Worm (Caenorhabditis elegans) whole organism, L2 larva: ENCODE measurements around the gene nipi-4.

Experiments
- C34F6.9 ChIP-seq: fragments of 150-350 bp; optimal IDR thresholded peaks from 2 replicates; lab custom pipeline; 2014; ENCODE audit warnings: missing biosample characterization, missing genetic modification characterization
- F13H6.1 ChIP-seq: sonication (generic microtip); optimal IDR thresholded peaks from 2 replicates; lab custom pipeline; 2016; ENCODE audit warnings: missing genetic modification characterization, missing compliant biosample characterization
- Y55F3AM.14 ChIP-seq: fragments of 200-800 bp; sonication (Bioruptor generic); optimal IDR thresholded peaks from 2 replicates; lab custom pipeline; 2018; ENCODE audit warnings: mild to moderate bottlenecking, missing genetic modification characterization, missing compliant biosample characterization
- ZK546.5 ChIP-seq: sonication (generic microtip); optimal IDR thresholded peaks from 2 replicates; lab custom pipeline; 2017; ENCODE audit warnings: missing biosample characterization, missing genetic modification characterization
- alr-1 ChIP-seq: fragments of 150-350 bp; optimal IDR thresholded peaks from 2 replicates; lab custom pipeline; 2014; ENCODE audit warnings: missing biosample characterization, missing genetic modification characterization
- aly-2 ChIP-seq: fragments of 150-350 bp; optimal IDR thresholded peaks from 2 replicates; lab custom pipeline; 2014; ENCODE audit warnings: missing biosample characterization, missing genetic modification characterization
- ama-1 ChIP-seq: fragments of 150-350 bp; optimal IDR thresholded peaks from 2 replicates; lab custom pipeline; 2018; ENCODE audit warnings: inconsistent platforms
- blmp-1 ChIP-seq: sonication (generic microtip); optimal IDR thresholded peaks from 2 replicates; lab custom pipeline; 2017; ENCODE audit warnings: missing genetic modification characterization, mild to moderate bottlenecking, missing compliant biosample characterization, antibody characterized with exemption, moderate library complexity; ENCODE audit not compliant: insufficient read depth
- ceh-16 ChIP-seq: fragments of 150-350 bp; optimal IDR thresholded peaks from 2 replicates; lab custom pipeline; 2014; ENCODE audit warnings: missing biosample characterization, missing genetic modification characterization
- crh-2 ChIP-seq: sonication (generic microtip); optimal IDR thresholded peaks from 2 replicates; lab custom pipeline; 2017; ENCODE audit warnings: missing biosample characterization, missing genetic modification characterization
- dmd-4 ChIP-seq: sonication (generic microtip); optimal IDR thresholded peaks from 2 replicates; lab custom pipeline; 2017; ENCODE audit warnings: missing biosample characterization, missing genetic modification characterization
- egl-27 ChIP-seq: sonication (generic microtip); optimal IDR thresholded peaks from 3 replicates; lab custom pipeline; 2017; ENCODE audit warnings: missing biosample characterization, missing genetic modification reagents, missing genetic modification characterization
- elt-1 ChIP-seq: fragments of 150-350 bp; optimal IDR thresholded peaks from 2 replicates; lab custom pipeline; 2014; ENCODE audit warnings: missing biosample characterization, missing genetic modification characterization
- elt-3 ChIP-seq: sonication (generic microtip); optimal IDR thresholded peaks from 2 replicates; lab custom pipeline; 2017; ENCODE audit warnings: missing biosample characterization, missing genetic modification characterization
- fos-1 ChIP-seq: fragments of 150-350 bp; optimal IDR thresholded peaks from 2 replicates; lab custom pipeline; 2014; ENCODE audit warnings: missing biosample characterization, missing genetic modification characterization
- gmeb-1 ChIP-seq: fragments of 150-350 bp; optimal IDR thresholded peaks from 2 replicates; lab custom pipeline; 2014; ENCODE audit warnings: missing biosample characterization, missing genetic modification characterization
- lin-11 ChIP-seq: fragments of 150-350 bp; sonication (generic microtip); optimal IDR thresholded peaks from 2 replicates; lab custom pipeline; 2014; ENCODE audit warnings: missing biosample characterization, missing genetic modification characterization, inconsistent platforms, mixed read lengths
- lin-13 ChIP-seq: fragments of 150-350 bp; optimal IDR thresholded peaks from 2 replicates; lab custom pipeline; 2014; ENCODE audit warnings: missing biosample characterization, missing genetic modification reagents, missing genetic modification characterization
- lin-39 ChIP-seq: fragments of 150-350 bp; optimal IDR thresholded peaks from 2 replicates; lab custom pipeline; 2014; ENCODE audit warnings: missing biosample characterization, missing genetic modification reagents, missing genetic modification characterization
- lsy-2 ChIP-seq, 2 experiments: fragments of 150-350 bp in 1 of 2; sonication (generic microtip) in 1 of 2; optimal IDR thresholded peaks; 2 replicates each; lab custom pipeline; 2014 to 2017; ENCODE audit warnings: missing biosample characterization in 2 of 2, missing genetic modification characterization in 2 of 2
- mab-5 ChIP-seq: fragments of 150-350 bp; optimal IDR thresholded peaks from 2 replicates; lab custom pipeline; 2014; ENCODE audit warnings: missing biosample characterization, missing genetic modification characterization
- mbf-1 ChIP-seq: sonication (generic microtip); optimal IDR thresholded peaks from 2 replicates; lab custom pipeline; 2017; ENCODE audit warnings: missing biosample characterization, missing genetic modification characterization
- mdl-1 ChIP-seq, 2 experiments: fragments of 150-350 bp in 1 of 2; sonication (generic microtip) in 1 of 2; optimal IDR thresholded peaks; 2 replicates each; lab custom pipeline; 2017; ENCODE audit warnings: missing biosample characterization in 2 of 2, missing genetic modification characterization in 2 of 2
- nhr-129 ChIP-seq: fragments of 150-350 bp; optimal IDR thresholded peaks from 2 replicates; lab custom pipeline; 2014; ENCODE audit warnings: missing biosample characterization, missing genetic modification characterization
- nhr-21 ChIP-seq: fragments of 150-350 bp; optimal IDR thresholded peaks from 2 replicates; lab custom pipeline; 2014; ENCODE audit warnings: missing biosample characterization, missing genetic modification characterization
- nhr-25 ChIP-seq: fragments of 150-350 bp; sonication (generic microtip); optimal IDR thresholded peaks from 3 replicates; lab custom pipeline; 2014; ENCODE audit warnings: missing biosample characterization, missing genetic modification characterization
- nhr-6 ChIP-seq: fragments of 150-350 bp; optimal IDR thresholded peaks from 2 replicates; lab custom pipeline; 2014; ENCODE audit warnings: missing biosample characterization, missing genetic modification characterization
- nhr-77 ChIP-seq: fragments of 150-350 bp; optimal IDR thresholded peaks from 2 replicates; lab custom pipeline; 2014; ENCODE audit warnings: missing biosample characterization, missing genetic modification characterization
- sem-4 ChIP-seq: fragments of 150-350 bp; optimal IDR thresholded peaks from 2 replicates; lab custom pipeline; 2014; ENCODE audit warnings: missing biosample characterization, missing genetic modification reagents, missing genetic modification characterization
- skn-1 ChIP-seq: sonication (generic microtip); optimal IDR thresholded peaks from 2 replicates; lab custom pipeline; 2017; ENCODE audit warnings: missing biosample characterization, missing genetic modification characterization
- sma-3 ChIP-seq: sonication (generic microtip); optimal IDR thresholded peaks from 2 replicates; lab custom pipeline; 2016; ENCODE audit warnings: missing genetic modification reagents, missing genetic modification characterization, missing compliant biosample characterization
- sma-9 ChIP-seq, 2 experiments: fragments of 150-350 bp in 1 of 2; sonication (generic microtip) in 1 of 2; optimal IDR thresholded peaks; 2 replicates each; lab custom pipeline; 2014 to 2016; ENCODE audit warnings: missing genetic modification characterization in 2 of 2, mild to moderate bottlenecking in 1 of 2, missing biosample characterization in 1 of 2, missing compliant biosample characterization in 1 of 2, missing genetic modification reagents in 1 of 2, moderate library complexity in 1 of 2
- snpc-4 ChIP-seq: fragments of 150-350 bp; optimal IDR thresholded peaks from 2 replicates; lab custom pipeline; 2014; ENCODE audit warnings: missing biosample characterization, missing genetic modification characterization
- unc-55 ChIP-seq: fragments of 150-350 bp; sonication (generic microtip); optimal IDR thresholded peaks from 3 replicates; lab custom pipeline; 2014; ENCODE audit warnings: missing biosample characterization, missing genetic modification reagents, missing genetic modification characterization
- zag-1 ChIP-seq: fragments of 150-350 bp; optimal IDR thresholded peaks from 2 replicates; lab custom pipeline; 2014; ENCODE audit warnings: missing biosample characterization, missing genetic modification characterization
- ztf-11 ChIP-seq: sonication (generic microtip); optimal IDR thresholded peaks from 2 replicates; lab custom pipeline; 2017; ENCODE audit warnings: missing biosample characterization, missing genetic modification characterization
- ztf-4 ChIP-seq: fragments of 150-350 bp; optimal IDR thresholded peaks from 2 replicates; lab custom pipeline; 2014; ENCODE audit warnings: missing biosample characterization, missing genetic modification characterization

nipi-4 gene

ce11 chrV:7855382-7855994 lies 15.1 kb downstream of the nipi-4 start, which contains the start of gene C37C3.2:
Gene C37C3.2, plus strand, starts transcription at chrV:7855944.
- TF ChIP-seq ama-1 (lab: Kevin White, UChicago) = peak; percentile 5
- no peak for TF ChIP-seq elt-1 (tag; lab: Kevin White, UChicago)
- TF ChIP-seq Y55F3AM.14 = peak; percentile 37

ce11 chrV:7854603-7855002 lies 16.0 kb downstream of the nipi-4 start, which contains the start of the genes C37C3.9 and C37C3.18:
Gene C37C3.9, minus strand, starts transcription at chrV:7854700.
Gene C37C3.18, plus strand, starts transcription at chrV:7854993.
- peak; percentile 90 for TF ChIP-seq sma-9 (GFP tag; optimal IDR thresholded peaks at IDR 0.05; lab: Kevin White, UChicago)
- TF ChIP-seq sma-9 (tag; optimal IDR thresholded peaks at IDR 0.05; lab: Kevin White, UChicago) = no peak
- peak; percentile 79 for TF ChIP-seq nhr-21 (tag; lab: Kevin White, UChicago)
- peak; percentile 74 for TF ChIP-seq gmeb-1 (tag; lab: Kevin White, UChicago)
- TF ChIP-seq mab-5 (tag; lab: Kevin White, UChicago) = no peak
- TF ChIP-seq zag-1 (tag; lab: Kevin White, UChicago) = no peak
- TF ChIP-seq blmp-1 = peak; percentile 65
- peak; percentile 80 for TF ChIP-seq skn-1
- TF ChIP-seq lin-13 (GFP tag; lab: Kevin White, UChicago) = peak; percentile 66
- peak; percentile 56 for TF ChIP-seq nhr-6 (tag; lab: Kevin White, UChicago)
- peak; percentile 29 for TF ChIP-seq ama-1 (lab: Kevin White, UChicago)
- no peak for TF ChIP-seq dmd-4
- TF ChIP-seq crh-2 (tag; lab: Kevin White, UChicago) = peak; percentile 99
- TF ChIP-seq elt-3 (tag; lab: Kevin White, UChicago) = no peak
- peak; percentile 92 for TF ChIP-seq nhr-129 (tag; lab: Kevin White, UChicago)
- peak; percentile 86 for TF ChIP-seq C34F6.9
- peak; percentile 88 for TF ChIP-seq snpc-4 (tag; lab: Kevin White, UChicago)
- TF ChIP-seq lsy-2 (tag; optimal IDR thresholded peaks at IDR 0.05; lab: Kevin White, UChicago) = peak; percentile 0 to 83
- no peak for TF ChIP-seq ZK546.5 (tag; lab: Kevin White, UChicago)
- peak; percentile 71 for TF ChIP-seq egl-27 (tag; lab: Kevin White, UChicago)
- TF ChIP-seq unc-55 (GFP tag; lab: Kevin White, UChicago) = peak; percentile 81
- TF ChIP-seq lin-11 (tag; lab: Kevin White, UChicago) = peak; percentile 95
- TF ChIP-seq fos-1 (tag; lab: Kevin White, UChicago) = peak; percentile 85
- TF ChIP-seq mdl-1 (tag; optimal IDR thresholded peaks at IDR 0.05; lab: Kevin White, UChicago) = peak in 1 of 2 experiments; percentile 58
- peak; percentile 31 for TF ChIP-seq ztf-4 (tag; lab: Kevin White, UChicago)
- peak; percentile 59 for TF ChIP-seq nhr-25 (tag; lab: Kevin White, UChicago)
- TF ChIP-seq mbf-1 (tag; lab: Kevin White, UChicago) = no peak
- no peak for TF ChIP-seq ztf-11 (tag; lab: Kevin White, UChicago)
- TF ChIP-seq sma-3 (GFP tag; lab: Kevin White, UChicago) = peak; percentile 63
- TF ChIP-seq F13H6.1 (tag; lab: Kevin White, UChicago) = peak; percentile 79
- peak; percentile 45 for TF ChIP-seq sem-4 (tag; lab: Kevin White, UChicago)

DNA sequence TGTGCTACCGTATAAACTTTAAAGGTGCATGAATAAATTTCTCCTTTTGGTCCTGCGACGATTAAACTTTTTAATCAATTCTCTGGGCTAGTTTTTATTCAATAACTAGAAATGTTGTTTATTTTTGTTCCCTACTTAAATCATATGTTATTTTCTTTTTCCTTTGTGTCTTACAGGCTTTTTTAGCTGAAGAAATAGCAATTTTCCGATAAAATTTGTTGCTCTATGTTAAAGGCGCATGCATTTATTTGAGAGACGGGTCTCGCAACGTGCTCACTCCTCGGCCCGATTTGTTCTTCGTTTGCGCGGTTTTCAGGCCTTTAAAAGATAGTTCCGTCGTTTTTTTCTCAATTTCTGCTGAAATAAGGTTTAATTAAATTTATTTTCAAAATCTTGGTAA lies 16.7 kb downstream of the nipi-4 start:
- TF ChIP-seq nhr-77 (no peak), unc-55 (GFP tag; lab: Kevin White, UChicago) (peak; percentile 8), C34F6.9 (peak; percentile 7)

- TF ChIP-seq elt-1 (tag; lab: Kevin White, UChicago) = no peak
- TF ChIP-seq lin-39 = no peak
- no peak for TF ChIP-seq lin-11 (tag; lab: Kevin White, UChicago)
- TF ChIP-seq ceh-16 (tag; lab: Kevin White, UChicago) = no peak
- no peak for TF ChIP-seq dmd-4
- no peak for TF ChIP-seq nhr-77
- no peak for TF ChIP-seq zag-1 (tag; lab: Kevin White, UChicago)
- TF ChIP-seq ztf-11 (tag; lab: Kevin White, UChicago) = no peak
- TF ChIP-seq fos-1 (tag; lab: Kevin White, UChicago) = no peak
- TF ChIP-seq egl-27 (tag; lab: Kevin White, UChicago) = no peak
- no peak for TF ChIP-seq mab-5 (tag; lab: Kevin White, UChicago)
- TF ChIP-seq lsy-2 (tag; optimal IDR thresholded peaks at IDR 0.05; lab: Kevin White, UChicago) = no peak
- TF ChIP-seq mdl-1 (tag; optimal IDR thresholded peaks at IDR 0.05; lab: Kevin White, UChicago) = no peak
- no peak for TF ChIP-seq nhr-129 (tag; lab: Kevin White, UChicago)
- no peak for TF ChIP-seq aly-2 (tag; lab: Kevin White, UChicago)
- no peak for TF ChIP-seq lin-13 (GFP tag; lab: Kevin White, UChicago)
- no peak for TF ChIP-seq skn-1
- no peak for TF ChIP-seq Y55F3AM.14
- no peak for TF ChIP-seq alr-1 (tag; lab: Kevin White, UChicago)
- TF ChIP-seq unc-55 (GFP tag; lab: Kevin White, UChicago) = no peak
- TF ChIP-seq, all 48 proteins: peak for 0
These were observed 18.5 kb downstream of the nipi-4 start for ce11 chrV:7852078-7852477.
